Worm (Caenorhabditis elegans): Measurements from ENCODE around the gene Y22D7AR.14.
A peak's percentile ranks its signal among the peaks of the same experiment; 100 is the strongest.

Gene Y22D7AR.14

ce11 chrIII:1689927-1690326 lies at the start of gene Y22D7AR.14:
TSS of gene Y22D7AR.14 (minus strand) at chrIII:1690027.
- TF ChIP-seq flt-1 (GFP tag; IDR thresholded peaks at IDR 0.05) (no peak), ref-1 (GFP tag; conservative IDR thresholded peaks at IDR 0.05) (no peak), med-1 (GFP tag; optimal IDR thresholded peaks at IDR 0.05; ENCODE audit: insufficient read depth) (no peak), klf-2 (GFP tag; conservative IDR thresholded peaks at IDR 0.05) (no peak), ztf-29 (GFP tag; IDR thresholded peaks at IDR 0.05) (no peak), ztf-23 (GFP tag; IDR thresholded peaks at IDR 0.05) (no peak), tab-1 (GFP tag; IDR thresholded peaks at IDR 0.05) (no peak), T22C8.4 (GFP tag; IDR thresholded peaks at IDR 0.05) (no peak), cog-1 (tag; optimal IDR thresholded peaks at IDR 0.05) (no peak)

ce11 chrIII:1733412-1733811 lies 43.6 kb upstream of the Y22D7AR.14 start:
- no peak for TF ChIP-seq flt-1 (GFP tag; IDR thresholded peaks at IDR 0.05)
- TF ChIP-seq klf-2 (GFP tag; conservative IDR thresholded peaks at IDR 0.05) = no peak
- no peak for TF ChIP-seq T22C8.4 (GFP tag; IDR thresholded peaks at IDR 0.05)
- no peak for TF ChIP-seq ref-1 (GFP tag; conservative IDR thresholded peaks at IDR 0.05)
- TF ChIP-seq med-1 (GFP tag; optimal IDR thresholded peaks at IDR 0.05; ENCODE audit: insufficient read depth) = no peak
- no peak for TF ChIP-seq ztf-29 (GFP tag; IDR thresholded peaks at IDR 0.05)
- no peak for TF ChIP-seq tab-1 (GFP tag; IDR thresholded peaks at IDR 0.05)
- no peak for TF ChIP-seq ztf-23 (GFP tag; IDR thresholded peaks at IDR 0.05)
- TF ChIP-seq cog-1 (tag; optimal IDR thresholded peaks at IDR 0.05) = no peak

ce11 chrIII:1733001-1733400 lies 43.2 kb upstream of the Y22D7AR.14 start, which contains the start of gene ser-4:
TSS of gene ser-4 (minus strand) at chrIII:1733101.
- TF ChIP-seq cog-1 (tag; optimal IDR thresholded peaks at IDR 0.05) = no peak
- no peak for TF ChIP-seq flt-1 (GFP tag; IDR thresholded peaks at IDR 0.05)
- no peak for TF ChIP-seq klf-2 (GFP tag; conservative IDR thresholded peaks at IDR 0.05)
- TF ChIP-seq ztf-29 (GFP tag; IDR thresholded peaks at IDR 0.05) = no peak
- no peak for TF ChIP-seq ztf-23 (GFP tag; IDR thresholded peaks at IDR 0.05)
- TF ChIP-seq tab-1 (GFP tag; IDR thresholded peaks at IDR 0.05) = no peak
- TF ChIP-seq T22C8.4 (GFP tag; IDR thresholded peaks at IDR 0.05) = no peak
- no peak for TF ChIP-seq ref-1 (GFP tag; conservative IDR thresholded peaks at IDR 0.05)
- TF ChIP-seq med-1 (GFP tag; optimal IDR thresholded peaks at IDR 0.05; ENCODE audit: insufficient read depth) = no peak

ce11 chrIII:1731850-1732249 lies 42.0 kb upstream of the Y22D7AR.14 start:
- no peak for TF ChIP-seq T22C8.4 (GFP tag; IDR thresholded peaks at IDR 0.05)
- no peak for TF ChIP-seq ztf-29 (GFP tag; IDR thresholded peaks at IDR 0.05)
- TF ChIP-seq ztf-23 (GFP tag; IDR thresholded peaks at IDR 0.05) = no peak
- no peak for TF ChIP-seq cog-1 (tag; optimal IDR thresholded peaks at IDR 0.05)
- TF ChIP-seq tab-1 (GFP tag; IDR thresholded peaks at IDR 0.05) = no peak
- no peak for TF ChIP-seq ref-1 (GFP tag; conservative IDR thresholded peaks at IDR 0.05)
- TF ChIP-seq klf-2 (GFP tag; conservative IDR thresholded peaks at IDR 0.05) = no peak
- no peak for TF ChIP-seq med-1 (GFP tag; optimal IDR thresholded peaks at IDR 0.05; ENCODE audit: insufficient read depth)
- no peak for TF ChIP-seq flt-1 (GFP tag; IDR thresholded peaks at IDR 0.05)

- TF ChIP-seq med-1 (GFP tag; optimal IDR thresholded peaks at IDR 0.05; ENCODE audit: insufficient read depth) (no peak), ztf-29 (GFP tag; IDR thresholded peaks at IDR 0.05) (peak; percentile 50; the same call in 1 of the 2 replicates)
These were observed 29.0 kb upstream of the Y22D7AR.14 start for ce11 chrIII:1718800-1719199.

- TF ChIP-seq med-1 (GFP tag; optimal IDR thresholded peaks at IDR 0.05; ENCODE audit: insufficient read depth) (no peak), cog-1 (tag; optimal IDR thresholded peaks at IDR 0.05) (no peak), T22C8.4 (GFP tag; IDR thresholded peaks at IDR 0.05) (no peak), tab-1 (GFP tag; IDR thresholded peaks at IDR 0.05) (no peak), ztf-23 (GFP tag; IDR thresholded peaks at IDR 0.05) (no peak), ztf-29 (GFP tag; IDR thresholded peaks at IDR 0.05) (no peak), klf-2 (GFP tag; conservative IDR thresholded peaks at IDR 0.05) (no peak), flt-1 (GFP tag; IDR thresholded peaks at IDR 0.05) (no peak), ref-1 (GFP tag; conservative IDR thresholded peaks at IDR 0.05) (no peak)
These were observed 27.9 kb upstream of the Y22D7AR.14 start for ce11 chrIII:1717772-1718171.

ce11 chrIII:1713991-1714611 lies 24.3 kb upstream of the Y22D7AR.14 start:
- TF ChIP-seq ztf-23 (GFP tag; IDR thresholded peaks at IDR 0.05) = 0 out of 2 replicates have a peak, but pooled peaks have one; percentile 60
- TF ChIP-seq cog-1 (tag; optimal IDR thresholded peaks at IDR 0.05) = no peak

- TF ChIP-seq tab-1 (GFP tag; IDR thresholded peaks at IDR 0.05) = 0 out of 2 replicates have a peak, but pooled peaks have one; percentile 37
- TF ChIP-seq flt-1 (GFP tag; IDR thresholded peaks at IDR 0.05) = 0 out of 2 replicates have a peak, but pooled peaks have one; percentile 43
- 0 out of 2 replicates have a peak, but pooled peaks have one; percentile 37 for TF ChIP-seq ztf-23 (GFP tag; IDR thresholded peaks at IDR 0.05)
These were observed 17.4 kb upstream of the Y22D7AR.14 start for ce11 chrIII:1707218-1707617.

ce11 chrIII:1705799-1706198 lies 16.0 kb upstream of the Y22D7AR.14 start, which contains the start of the genes fbxa-13 and Y22D7AR.2:
TSS of gene fbxa-13 (minus strand) at chrIII:1705899.
TSS of gene Y22D7AR.2 (plus strand) at chrIII:1705946.
- TF ChIP-seq tab-1 (GFP tag; IDR thresholded peaks at IDR 0.05) = no peak
- TF ChIP-seq ztf-29 (GFP tag; IDR thresholded peaks at IDR 0.05) = no peak
- TF ChIP-seq flt-1 (GFP tag; IDR thresholded peaks at IDR 0.05) = no peak
- no peak for TF ChIP-seq cog-1 (tag; optimal IDR thresholded peaks at IDR 0.05)
- no peak for TF ChIP-seq ztf-23 (GFP tag; IDR thresholded peaks at IDR 0.05)
- no peak for TF ChIP-seq T22C8.4 (GFP tag; IDR thresholded peaks at IDR 0.05)
- TF ChIP-seq ref-1 (GFP tag; conservative IDR thresholded peaks at IDR 0.05) = no peak
- no peak for TF ChIP-seq klf-2 (GFP tag; conservative IDR thresholded peaks at IDR 0.05)
- TF ChIP-seq med-1 (GFP tag; optimal IDR thresholded peaks at IDR 0.05; ENCODE audit: insufficient read depth) = no peak

- TF ChIP-seq ref-1 (GFP tag; conservative IDR thresholded peaks at IDR 0.05) = no peak
- TF ChIP-seq klf-2 (GFP tag; conservative IDR thresholded peaks at IDR 0.05) = no peak
- TF ChIP-seq tab-1 (GFP tag; IDR thresholded peaks at IDR 0.05) = no peak
These were observed 15.5 kb upstream of the Y22D7AR.14 start for ce11 chrIII:1705331-1705730.
